Worm (Caenorhabditis elegans) whole organism, young adult: ENCODE data around the gene zipt-15.

Experiments used
- dpl-1 ChIP-seq: fragments of 150-350 bp; optimal IDR thresholded peaks from 2 replicates; lab custom pipeline; 2014; ENCODE audit warnings: missing biosample characterization, missing genetic modification reagents, missing genetic modification characterization
- ztf-28 ChIP-seq: fragments of 200-800 bp; sonication (Bioruptor generic); IDR thresholded peaks from 2 replicates; pipeline ENCODE4 v1.3.6; 2022; ENCODE audit warnings: missing genetic modification reagents, missing genetic modification characterization, missing compliant biosample characterization

- TF ChIP-seq ztf-28 (GFP tag; lab: Robert Waterston, UW) (no peak), dpl-1 (GFP tag; lab: Kevin White, UChicago) (no peak)
Measured at ce11 chrIV:801162-801561, 23.6 kb downstream of the zipt-15 start.
